Worm (Caenorhabditis elegans): ENCODE data around the gene srx-95.

Gene srx-95

ce11 chrII:6756232-6756631, 1.7 kb upstream of the srx-95 start, which contains the start of gene F41G3.3:
Gene F41G3.3, plus strand, starts transcription at chrII:6756532.
- TF ChIP-seq somi-1 (GFP tag; optimal IDR thresholded peaks at IDR 0.05): no peak
- TF ChIP-seq ztf-22 (GFP tag; optimal IDR thresholded peaks at IDR 0.05): no peak
- no peak for TF ChIP-seq lsy-27 (tag; optimal IDR thresholded peaks at IDR 0.05; ENCODE audit: borderline replicate concordance, insufficient read depth)
- TF ChIP-seq chd-7 (tag; optimal IDR thresholded peaks at IDR 0.05): no peak
- TF ChIP-seq nfya-1 (tag; optimal IDR thresholded peaks at IDR 0.05; ENCODE audit: borderline replicate concordance, insufficient read depth): no peak
- no peak for TF ChIP-seq repo-1 (tag; optimal IDR thresholded peaks at IDR 0.05)
- TF ChIP-seq madf-3 (GFP tag; IDR thresholded peaks at IDR 0.05): no peak
- TF ChIP-seq C06A6.2 (GFP tag; conservative IDR thresholded peaks at IDR 0.05): no peak
- TF ChIP-seq unc-62 (GFP tag; optimal IDR thresholded peaks at IDR 0.05): no peak
- no peak for TF ChIP-seq ztf-26 (tag; optimal IDR thresholded peaks at IDR 0.05)
- TF ChIP-seq ZK185.1 (tag; optimal IDR thresholded peaks at IDR 0.05; ENCODE audit: poor library complexity, severe bottlenecking): no peak
- no peak for TF ChIP-seq fkh-3 (tag; optimal IDR thresholded peaks at IDR 0.05)
- TF ChIP-seq F55B11.4 (tag; optimal IDR thresholded peaks at IDR 0.05; ENCODE audit: borderline replicate concordance, insufficient read depth): no peak
- no peak for TF ChIP-seq madf-6 (GFP tag; IDR thresholded peaks at IDR 0.05)
- no peak for TF ChIP-seq lin-40 (tag; optimal IDR thresholded peaks at IDR 0.05)
- TF ChIP-seq hlh-12 (tag; optimal IDR thresholded peaks at IDR 0.05): no peak
- TF ChIP-seq xnd-1 (tag; optimal IDR thresholded peaks at IDR 0.05): no peak

- TF ChIP-seq sdz-38 (tag; optimal IDR thresholded peaks at IDR 0.05): no peak
- no peak for TF ChIP-seq sptf-2 (GFP tag; optimal IDR thresholded peaks at IDR 0.05)
- no peak for TF ChIP-seq nfya-1 (tag; optimal IDR thresholded peaks at IDR 0.05; ENCODE audit: borderline replicate concordance, insufficient read depth)
- TF ChIP-seq sea-2 (GFP tag; IDR thresholded peaks at IDR 0.05): no peak
- no peak for TF ChIP-seq mel-28 (tag; optimal IDR thresholded peaks at IDR 0.05; ENCODE audit: borderline replicate concordance)
- TF ChIP-seq egrh-3 (GFP tag; IDR thresholded peaks at IDR 0.05): no peak
Measured at ce11 chrII:6752850-6753249, 1.7 kb downstream of the srx-95 start, which contains the start of gene F41G3.21. Gene F41G3.21, minus strand, starts transcription at chrII:6752950.

ce11 chrII:6752027-6752426, 2.5 kb downstream of the srx-95 start, which contains the start of gene F41G3.19:
Gene F41G3.19, minus strand, starts transcription at chrII:6752127.
- TF ChIP-seq lin-26 (GFP tag; IDR thresholded peaks at IDR 0.05) (no peak), let-526 (GFP tag; IDR thresholded peaks at IDR 0.05) (no peak), ztf-18 (tag; optimal IDR thresholded peaks at IDR 0.05) (no peak), Y53G8AR.9 (GFP tag; conservative IDR thresholded peaks at IDR 0.05) (no peak), ceh-40 (GFP tag; IDR thresholded peaks at IDR 0.05) (no peak), let-607 (tag; optimal IDR thresholded peaks at IDR 0.05) (no peak), attf-6 (GFP tag; IDR thresholded peaks at IDR 0.05) (no peak), ekl-4 (GFP tag; IDR thresholded peaks at IDR 0.05) (no peak), rec-8 (tag; optimal IDR thresholded peaks at IDR 0.05) (no peak), mes-4 (tag; optimal IDR thresholded peaks at IDR 0.05) (no peak), hsf-1 (GFP tag; IDR thresholded peaks at IDR 0.05) (no peak), bed-2 (GFP tag; IDR thresholded peaks at IDR 0.05) (no peak), hmg-1.2 (GFP tag; IDR thresholded peaks at IDR 0.05) (no peak), Y53F4B.3 (GFP tag; IDR thresholded peaks at IDR 0.05) (no peak), nfyb-1 (GFP tag; IDR thresholded peaks at IDR 0.05) (no peak)
